Fruit fly (Drosophila melanogaster): ENCODE measurements around the gene CG13837.

- TF ChIP-seq CG7101 (tag; optimal IDR thresholded peaks at IDR 0.05): no peak
- TF ChIP-seq tj (GFP tag; optimal IDR thresholded peaks at IDR 0.05): no peak
- TF ChIP-seq CG14711 (tag; optimal IDR thresholded peaks at IDR 0.05): no peak
- TF ChIP-seq Mnt (GFP tag; optimal IDR thresholded peaks at IDR 0.05): no peak
- TF ChIP-seq Clk (GFP tag; optimal IDR thresholded peaks at IDR 0.05): no peak
- no peak for TF ChIP-seq bab1 (GFP tag; optimal IDR thresholded peaks at IDR 0.05)
- TF ChIP-seq CG12768 (GFP tag; optimal IDR thresholded peaks at IDR 0.05): no peak
- TF ChIP-seq pad (GFP tag; optimal IDR thresholded peaks at IDR 0.05): no peak
- no peak for TF ChIP-seq Crg-1 (GFP tag; optimal IDR thresholded peaks at IDR 0.05)
- no peak for TF ChIP-seq cic (GFP tag; optimal IDR thresholded peaks at IDR 0.05)
- no peak for TF ChIP-seq CG33017 (tag; optimal IDR thresholded peaks at IDR 0.05)
- TF ChIP-seq CG1620 (GFP tag; optimal IDR thresholded peaks at IDR 0.05): no peak
These were observed 8.3 kb upstream of the CG13837 start, which contains the start of gene CG13833 for dm6 chr3R:23035463-23035862.

Data from whole organism, adult.